Fruit fly (Drosophila melanogaster) whole organism, embryonic: ENCODE data around the gene CG34307.
A peak's percentile ranks its signal among the peaks of the same experiment; 100 is the strongest.

Source experiments
- Adf1 ChIP-seq: fragments of 200-800 bp; sonication (Bioruptor generic); IDR thresholded peaks from 2 replicates; pipeline ENCODE4 v1.3.6; 2022; ENCODE audit warnings: missing biosample characterization, missing genetic modification characterization
- Asciz ChIP-seq: fragments of 200-800 bp; sonication (Bioruptor generic); optimal IDR thresholded peaks from 2 replicates; lab custom pipeline; 2017; ENCODE audit warnings: missing biosample characterization, mild to moderate bottlenecking, missing genetic modification characterization, missing genetic modification reagents
- C15 ChIP-seq: fragments of 200-800 bp; sonication (Bioruptor generic); IDR thresholded peaks from 3 replicates; pipeline ENCODE4 v1.3.6; 2022; ENCODE audit warnings: missing biosample characterization, missing genetic modification characterization
- CG10267 ChIP-seq: fragments of 200-800 bp; sonication (Bioruptor generic); optimal IDR thresholded peaks from 2 replicates; lab custom pipeline; 2018; ENCODE audit warnings: missing biosample characterization, mild to moderate bottlenecking, missing genetic modification characterization, moderate library complexity
- CG10959 ChIP-seq: fragments of 200-800 bp; sonication (Bioruptor generic); IDR thresholded peaks from 2 replicates; pipeline ENCODE4 v1.3.6; 2022; ENCODE audit warnings: missing biosample characterization, missing genetic modification characterization
- CG11456 ChIP-seq: fragments of 200-800 bp; sonication (Bioruptor generic); IDR thresholded peaks from 3 replicates; pipeline ENCODE4 v1.3.6; 2022; ENCODE audit warnings: missing biosample characterization, missing genetic modification characterization
- CG11696 ChIP-seq: fragments of 200-800 bp; sonication (Bioruptor generic); IDR thresholded peaks from 2 replicates; pipeline ENCODE4 v1.3.6; 2022; ENCODE audit warnings: missing biosample characterization, missing genetic modification characterization
- CG1233 ChIP-seq: fragments of 200-800 bp; sonication (Bioruptor generic); optimal IDR thresholded peaks from 4 replicates; lab custom pipeline; 2018; ENCODE audit warnings: missing biosample characterization, mild to moderate bottlenecking, missing genetic modification characterization
- CG13775 ChIP-seq: fragments of 200-800 bp; sonication (Bioruptor generic); optimal IDR thresholded peaks from 3 replicates; lab custom pipeline; 2017; ENCODE audit warnings: missing biosample characterization, mild to moderate bottlenecking, missing genetic modification characterization
- CG14710 ChIP-seq: fragments of 200-800 bp; sonication (Bioruptor generic); optimal IDR thresholded peaks from 3 replicates; lab custom pipeline; 2019; ENCODE audit warnings: missing biosample characterization, mild to moderate bottlenecking, missing genetic modification characterization, moderate library complexity
- CG17328 ChIP-seq: fragments of 200-800 bp; sonication (Bioruptor generic); IDR thresholded peaks from 2 replicates; pipeline ENCODE4 v1.3.6; 2022; ENCODE audit warnings: missing biosample characterization, missing genetic modification characterization
- CG18011 ChIP-seq: fragments of 200-800 bp; sonication (Bioruptor generic); optimal IDR thresholded peaks from 2 replicates; lab custom pipeline; 2017; ENCODE audit warnings: missing biosample characterization, missing genetic modification characterization, mild to moderate bottlenecking, moderate library complexity, missing genotype
- CG3163 ChIP-seq: fragments of 200-800 bp; sonication (Bioruptor generic); optimal IDR thresholded peaks from 3 replicates; lab custom pipeline; 2016; ENCODE audit warnings: missing biosample characterization, missing genetic modification characterization
- CG3281 ChIP-seq: fragments of 200-800 bp; sonication (Bioruptor generic); optimal IDR thresholded peaks from 3 replicates; lab custom pipeline; 2017; ENCODE audit warnings: missing biosample characterization, mild to moderate bottlenecking, missing genetic modification characterization
- CG6765 ChIP-seq: fragments of 200-800 bp; sonication (Bioruptor generic); optimal IDR thresholded peaks from 3 replicates; lab custom pipeline; 2017; ENCODE audit warnings: missing biosample characterization, mild to moderate bottlenecking, missing genetic modification characterization
- CG6791 ChIP-seq: fragments of 200-800 bp; sonication (Bioruptor generic); IDR thresholded peaks from 3 replicates; pipeline ENCODE4 v1.3.6; 2022; ENCODE audit warnings: missing biosample characterization, missing genetic modification characterization; ENCODE audit not compliant: partially characterized antibody
- CG7745 ChIP-seq: fragments of 200-800 bp; sonication (Bioruptor generic); optimal IDR thresholded peaks from 2 replicates; lab custom pipeline; 2018; ENCODE audit warnings: missing biosample characterization, mild to moderate bottlenecking, missing genetic modification characterization, moderate library complexity
- CG7786 ChIP-seq: fragments of 200-800 bp; sonication (Bioruptor generic); optimal IDR thresholded peaks from 2 replicates; lab custom pipeline; 2016; ENCODE audit warnings: missing biosample characterization, missing genetic modification characterization
- CoRest ChIP-seq: fragments of 200-800 bp; sonication (Bioruptor generic); optimal IDR thresholded peaks from 3 replicates; lab custom pipeline; 2018; ENCODE audit warnings: missing biosample characterization, mild to moderate bottlenecking, missing genetic modification characterization, moderate library complexity
- Doc2 ChIP-seq: fragments of 200-800 bp; sonication (Bioruptor generic); IDR thresholded peaks from 2 replicates; pipeline ENCODE4 v1.3.6; 2022; ENCODE audit warnings: missing biosample characterization, missing genetic modification characterization
- Fer2 ChIP-seq: fragments of 200-800 bp; sonication (Bioruptor generic); optimal IDR thresholded peaks from 2 replicates; lab custom pipeline; 2018; ENCODE audit warnings: missing biosample characterization, mild to moderate bottlenecking, missing genetic modification characterization, moderate library complexity
- Hr78 ChIP-seq, 2 experiments: fragments of 200-800 bp in 1 of 2; fragments of >200 bp in 1 of 2; sonication (Bioruptor generic) in 1 of 2; optimal IDR thresholded peaks; 2 replicates each; lab custom pipeline; 2017 to 2019; ENCODE audit warnings: missing biosample characterization in 2 of 2, missing genetic modification characterization in 2 of 2, mild to moderate bottlenecking in 1 of 2, moderate library complexity in 1 of 2
- Lim3 ChIP-seq: fragments of 200-800 bp; sonication (Bioruptor generic); IDR thresholded peaks from 2 replicates; pipeline ENCODE4 v1.3.6; 2022; ENCODE audit warnings: missing biosample characterization, missing genetic modification characterization
- Meics ChIP-seq: fragments of 200-800 bp; sonication (Bioruptor generic); optimal IDR thresholded peaks from 2 replicates; lab custom pipeline; 2017; ENCODE audit warnings: missing biosample characterization, mild to moderate bottlenecking, missing genetic modification characterization
- Oaz ChIP-seq: fragments of 200-800 bp; sonication (Bioruptor generic); IDR thresholded peaks from 2 replicates; pipeline ENCODE4 v1.3.6; 2022; ENCODE audit warnings: missing biosample characterization, missing genetic modification characterization
- Spps ChIP-seq: fragments of 200-800 bp; sonication (Bioruptor generic); optimal IDR thresholded peaks from 2 replicates; lab custom pipeline; 2018; ENCODE audit warnings: missing biosample characterization, mild to moderate bottlenecking, missing genetic modification characterization
- TFAM ChIP-seq: fragments of 200-800 bp; sonication (Bioruptor generic); optimal IDR thresholded peaks from 2 replicates; lab custom pipeline; 2017; ENCODE audit warnings: missing biosample characterization, missing genetic modification characterization, inconsistent platforms
- Trl ChIP-seq, 3 experiments: fragments of >200 bp in 2 of 3; fragments of 200-800 bp in 1 of 3; sonication (Bioruptor generic) in 1 of 3; optimal IDR thresholded peaks; 2 replicates in 1 of 3; 3 replicates in 2 of 3; lab custom pipeline; 2016 to 2017; ENCODE audit warnings: missing biosample characterization in 1 of 3, missing genetic modification characterization in 1 of 3
- ara ChIP-seq: fragments of 200-800 bp; sonication (Bioruptor generic); IDR thresholded peaks from 2 replicates; pipeline ENCODE4 v1.3.6; 2022; ENCODE audit warnings: missing biosample characterization, missing genetic modification characterization
- bigmax ChIP-seq: fragments of 200-800 bp; sonication (Bioruptor generic); optimal IDR thresholded peaks from 2 replicates; lab custom pipeline; 2018; ENCODE audit warnings: missing biosample characterization, mild to moderate bottlenecking, missing genetic modification characterization
- esg ChIP-seq: fragments of 200-800 bp; sonication (Bioruptor generic); conservative IDR thresholded peaks from 2 replicates; pipeline ENCODE4 v1.3.6; 2022; ENCODE audit warnings: missing biosample characterization, missing genetic modification characterization
- fd64A ChIP-seq: fragments of 200-800 bp; sonication (Bioruptor generic); optimal IDR thresholded peaks from 3 replicates; lab custom pipeline; 2018; ENCODE audit warnings: missing biosample characterization, mild to moderate bottlenecking, missing genetic modification characterization
- gsb-n ChIP-seq: fragments of 200-800 bp; sonication (Bioruptor generic); optimal IDR thresholded peaks from 3 replicates; lab custom pipeline; 2018; ENCODE audit warnings: missing biosample characterization, mild to moderate bottlenecking, missing genetic modification characterization
- insv ChIP-seq, 2 experiments: fragments of 200-800 bp; sonication (Bioruptor generic); optimal IDR thresholded peaks; 3 replicates each; lab custom pipeline; 2016 to 2018; ENCODE audit warnings: missing biosample characterization in 2 of 2, missing genetic modification characterization in 2 of 2
- ken ChIP-seq: fragments of 200-800 bp; sonication (Bioruptor generic); IDR thresholded peaks from 3 replicates; pipeline ENCODE4 v1.3.6; 2022; ENCODE audit warnings: missing biosample characterization, missing genetic modification characterization
- lab ChIP-seq: fragments of 200-800 bp; sonication (Bioruptor generic); optimal IDR thresholded peaks from 3 replicates; lab custom pipeline; 2017; ENCODE audit warnings: missing biosample characterization, missing genetic modification characterization, mild to moderate bottlenecking, moderate library complexity, missing genetic modification reagents
- lola ChIP-seq, 3 experiments: fragments of >200 bp in 2 of 3; fragments of 200-800 bp in 1 of 3; sonication (Bioruptor generic) in 1 of 3; optimal IDR thresholded peaks; 2 replicates each; lab custom pipeline; 2017 to 2019; ENCODE audit warnings: missing biosample characterization in 3 of 3, missing genetic modification characterization in 3 of 3, mild to moderate bottlenecking in 1 of 3, moderate library complexity in 1 of 3
- luna ChIP-seq: fragments of 200-800 bp; sonication (Bioruptor generic); optimal IDR thresholded peaks from 2 replicates; lab custom pipeline; 2016; ENCODE audit warnings: missing biosample characterization, missing genetic modification characterization
- maf-S ChIP-seq: fragments of 200-800 bp; sonication (Bioruptor generic); optimal IDR thresholded peaks from 2 replicates; lab custom pipeline; 2016; ENCODE audit warnings: missing biosample characterization, missing genetic modification characterization
- mam ChIP-seq: fragments of 200-800 bp; sonication (Bioruptor generic); optimal IDR thresholded peaks from 3 replicates; lab custom pipeline; 2016; ENCODE audit warnings: missing biosample characterization, missing genetic modification characterization
- org-1 ChIP-seq: fragments of 200-800 bp; sonication (Bioruptor generic); optimal IDR thresholded peaks from 2 replicates; lab custom pipeline; 2017; ENCODE audit warnings: missing biosample characterization, missing genetic modification characterization
- pb ChIP-seq: fragments of 200-800 bp; sonication (Bioruptor generic); optimal IDR thresholded peaks from 3 replicates; lab custom pipeline; 2016; ENCODE audit warnings: missing biosample characterization, missing genetic modification characterization
- rib ChIP-seq: fragments of 200-800 bp; sonication (Bioruptor generic); IDR thresholded peaks from 2 replicates; pipeline ENCODE4 v1.3.6; 2022; ENCODE audit warnings: missing biosample characterization, missing genetic modification characterization
- schlank ChIP-seq: fragments of 200-800 bp; sonication (Bioruptor generic); optimal IDR thresholded peaks from 2 replicates; lab custom pipeline; 2018; ENCODE audit warnings: missing biosample characterization, mild to moderate bottlenecking, missing genetic modification characterization
- sna ChIP-seq: fragments of 200-800 bp; sonication (Bioruptor generic); IDR thresholded peaks from 2 replicates; pipeline ENCODE4 v1.3.6; 2022; ENCODE audit warnings: missing biosample characterization, missing genetic modification characterization; ENCODE audit not compliant: partially characterized antibody
- stwl ChIP-seq: fragments of 200-800 bp; sonication (Bioruptor generic); optimal IDR thresholded peaks from 3 replicates; lab custom pipeline; 2018; ENCODE audit warnings: missing biosample characterization, mild to moderate bottlenecking, missing genetic modification characterization, moderate library complexity
- twi ChIP-seq: fragments of 200-800 bp; optimal IDR thresholded peaks from 2 replicates; lab custom pipeline; 2019; ENCODE audit warnings: missing biosample characterization, mild to moderate bottlenecking, missing genetic modification characterization, moderate library complexity

The CG34307 gene

dm6 chr3R:11850917-11851897 lies 46.2 kb upstream of the CG34307 start (continued):
- TF ChIP-seq maf-S (GFP tag; lab: Kevin White, UChicago) (peak; percentile 5), CG6791 (no peak), sna (GFP tag; lab: Robert Waterston, UW) (no peak), CG14710 (tag; lab: Kevin White, UChicago) (peak; percentile 94), CG13775 (GFP tag; lab: Kevin White, UChicago) (peak; percentile 72), esg (GFP tag; lab: Robert Waterston, UW) (peak; percentile 65), rib (GFP tag; lab: Robert Waterston, UW) (0 out of 2 replicates have a peak, but pooled peaks have one; percentile 25), luna (no peak), pb (GFP tag; lab: Kevin White, UChicago) (peak; percentile 28), Fer2 (tag; lab: Kevin White, UChicago) (no peak), mam (GFP tag; lab: Kevin White, UChicago) (no peak), ken (GFP tag; lab: Robert Waterston, UW) (peak; percentile 21; the same call in 1 of the 3 replicates), Trl (optimal IDR thresholded peaks at IDR 0.05; lab: Kevin White, UChicago) (no peak), Trl (GFP tag; optimal IDR thresholded peaks at IDR 0.05; lab: Kevin White, UChicago) (peak; percentile 75), CG3281 (GFP tag; lab: Kevin White, UChicago) (no peak), fd64A (GFP tag; lab: Kevin White, UChicago) (peak; percentile 78), insv (GFP tag; optimal IDR thresholded peaks at IDR 0.05; lab: Kevin White, UChicago) (no peak), CG18011 (peak; percentile 7), Hr78 (GFP tag; optimal IDR thresholded peaks at IDR 0.05; lab: Kevin White, UChicago) (peak in 1 of 2 experiments; percentile 90), CoRest (peak; percentile 90), lab (GFP tag; lab: Kevin White, UChicago) (peak; percentile 12), CG17328 (GFP tag; lab: Robert Waterston, UW) (peak; percentile 63), gsb-n (tag; lab: Kevin White, UChicago) (peak; percentile 89), Doc2 (GFP tag; lab: Robert Waterston, UW) (no peak), stwl (peak; percentile 5), Asciz (peak; percentile 91), CG6765 (GFP tag; lab: Kevin White, UChicago) (no peak), CG7786 (peak; percentile 49), CG1233 (GFP tag; lab: Kevin White, UChicago) (peak; percentile 76), org-1 (GFP tag; lab: Kevin White, UChicago) (peak; percentile 73), schlank (tag; lab: Kevin White, UChicago) (no peak), TFAM (GFP tag; lab: Kevin White, UChicago) (peak; percentile 58), CG10267 (tag; lab: Kevin White, UChicago) (peak; percentile 82), Adf1 (no peak), twi (tag; lab: Kevin White, UChicago) (peak; percentile 87), CG11696 (GFP tag; lab: Robert Waterston, UW) (no peak), C15 (GFP tag; lab: Robert Waterston, UW) (no peak), CG7745 (no peak), CG10959 (no peak), Meics (GFP tag; lab: Kevin White, UChicago) (peak; percentile 7), bigmax (GFP tag; lab: Kevin White, UChicago) (no peak), Lim3 (GFP tag; lab: Robert Waterston, UW) (no peak), CG3163 (GFP tag; lab: Kevin White, UChicago) (peak; percentile 17), lola (GFP tag; optimal IDR thresholded peaks at IDR 0.05; lab: Kevin White, UChicago) (peak in 1 of 3 experiments; percentile 95), CG11456 (GFP tag; lab: Robert Waterston, UW) (no peak), Spps (tag; lab: Kevin White, UChicago) (peak; percentile 88), ara (GFP tag; lab: Robert Waterston, UW) (peak; percentile 78), Oaz (GFP tag; lab: Robert Waterston, UW) (no peak)
